Worm (Caenorhabditis elegans): Measurements from ENCODE around the gene mpst-4.

ce11 chrII:4821739-4822138 is 41.5 kb downstream of the mpst-4 start, which contains the start of gene lact-5:
- TF ChIP-seq B0310.2 (tag; optimal IDR thresholded peaks at IDR 0.05): no peak
- no peak for TF ChIP-seq flt-1 (GFP tag; IDR thresholded peaks at IDR 0.05)
- no peak for TF ChIP-seq tra-4 (tag; optimal IDR thresholded peaks at IDR 0.05)
- no peak for TF ChIP-seq tbx-11 (GFP tag; IDR thresholded peaks at IDR 0.05)
- TF ChIP-seq ceh-13 (GFP tag; optimal IDR thresholded peaks at IDR 0.05): no peak
